Fruit fly (Drosophila melanogaster): ENCODE data around the gene Rpn2.

Gene Rpn2

DNA sequence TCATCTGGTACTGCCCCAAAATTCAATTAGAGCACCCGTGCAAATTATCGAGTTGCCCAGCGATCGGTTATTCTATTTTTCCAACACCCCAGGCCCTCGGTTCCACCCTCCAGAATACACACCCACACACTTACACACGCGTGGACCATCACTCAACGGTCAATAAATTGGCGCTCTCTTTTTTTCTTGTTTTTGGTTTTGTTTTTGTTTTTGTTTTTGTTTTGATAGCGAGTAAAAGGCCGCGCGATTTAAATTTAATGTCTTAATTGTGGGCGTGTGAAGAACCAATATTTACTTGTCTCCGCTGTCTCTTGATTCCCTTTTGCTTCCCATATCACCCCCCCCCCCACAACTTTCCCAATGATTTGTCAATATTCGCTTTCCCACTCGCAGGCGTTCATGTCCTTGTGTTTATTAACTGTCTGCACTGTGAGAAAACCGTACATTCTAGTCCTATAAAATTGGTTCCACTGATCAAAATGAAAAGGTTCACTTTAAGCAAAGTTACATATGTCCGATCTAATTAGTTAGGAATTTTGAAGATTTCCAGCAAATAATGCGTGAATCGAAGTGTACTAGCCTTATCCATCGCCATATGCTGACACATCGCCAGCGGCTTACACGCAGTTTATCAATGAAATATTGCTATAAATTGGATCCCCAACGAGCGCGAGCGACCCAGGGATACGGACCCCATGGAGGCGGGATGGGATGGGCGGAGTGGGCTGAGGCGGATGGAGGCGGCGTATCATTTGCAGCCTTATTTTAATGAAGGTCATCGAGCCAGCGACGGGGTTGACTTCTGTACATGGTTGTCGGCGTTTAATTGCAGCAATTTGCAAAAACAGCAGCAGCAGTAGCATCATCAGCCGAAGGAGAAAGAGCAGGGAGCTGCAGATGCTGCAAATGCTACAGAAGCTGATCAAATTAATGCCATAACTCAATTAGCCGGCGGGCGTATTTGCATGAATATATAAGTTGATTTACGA lies 13.3 kb upstream of the Rpn2 start (continued):
- TF ChIP-seq CG6163 (GFP tag; IDR thresholded peaks at IDR 0.05): peak; percentile 37; the same call in 1 of the 3 replicates
- no peak for TF ChIP-seq fd59A (GFP tag; optimal IDR thresholded peaks at IDR 0.05)
- TF ChIP-seq pdm3 (GFP tag; optimal IDR thresholded peaks at IDR 0.05): no peak
- TF ChIP-seq esn (GFP tag; optimal IDR thresholded peaks at IDR 0.05): no peak
- no peak for TF ChIP-seq CG8319 (GFP tag; optimal IDR thresholded peaks at IDR 0.05)
- peak; percentile 29 for TF ChIP-seq CG6808 (GFP tag; optimal IDR thresholded peaks at IDR 0.05)

DNA sequence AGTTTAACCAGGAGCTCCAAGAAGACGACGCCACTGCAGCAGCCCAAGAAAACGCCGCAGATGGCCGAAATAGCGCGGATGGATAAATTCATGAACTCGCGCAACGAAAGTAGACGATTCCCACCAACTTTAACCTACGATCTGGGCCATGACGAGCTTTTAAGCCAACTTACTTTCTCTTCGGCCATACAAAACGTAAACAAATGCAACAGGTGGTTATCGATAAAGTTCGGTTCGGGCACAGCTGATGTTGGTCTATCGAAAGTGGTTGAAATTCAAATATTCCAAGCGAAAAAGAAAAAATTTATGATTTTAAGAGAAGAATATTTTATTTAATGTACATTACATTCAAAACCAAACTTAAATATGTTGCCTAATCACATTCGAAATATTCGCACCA lies 6.6 kb upstream of the Rpn2 start, which contains the start of gene CG14511:
CG14511 (minus strand) TSS at position 184 of the 400 bp plus-strand sequence.
- TF ChIP-seq Blimp-1 (GFP tag; optimal IDR thresholded peaks at IDR 0.05) (peak; percentile 22), Eip78C (GFP tag) (peak; percentile 2), Sox15 (GFP tag; optimal IDR thresholded peaks at IDR 0.05) (no peak)

DNA sequence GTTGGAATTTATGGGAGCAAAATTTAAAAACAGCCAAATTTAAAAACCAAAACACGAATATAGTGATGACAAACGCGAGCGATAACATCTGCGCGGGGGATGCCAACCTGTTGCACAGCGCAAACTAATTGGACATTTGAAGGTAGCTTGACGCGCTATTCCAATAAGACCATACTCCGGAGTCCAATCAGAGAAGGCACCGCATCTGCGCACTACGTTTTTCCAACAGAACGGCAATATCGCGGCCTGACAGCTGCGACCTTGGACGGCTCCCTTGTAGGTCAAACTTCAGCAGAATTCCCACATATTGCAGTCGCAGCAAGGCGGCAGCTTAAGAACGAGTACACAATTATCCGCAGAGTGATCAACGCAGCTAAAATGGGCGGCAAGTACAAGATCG lies 5.3 kb upstream of the Rpn2 start, which contains the start of the genes CG11882 and Pglym78:
CG11882 (minus strand) TSS at position 101 of the 400 bp plus-strand sequence.
Pglym78 (plus strand) TSS at position 177 of the 400 bp plus-strand sequence.
- TF ChIP-seq Ets21C (GFP tag; optimal IDR thresholded peaks at IDR 0.05): no peak
- no peak for TF ChIP-seq Sox15 (GFP tag; optimal IDR thresholded peaks at IDR 0.05)
- no peak for TF ChIP-seq Hr4 (GFP tag; optimal IDR thresholded peaks at IDR 0.05)
- no peak for TF ChIP-seq CG10669 (GFP tag; optimal IDR thresholded peaks at IDR 0.05)
- TF ChIP-seq Ets96B (tag; optimal IDR thresholded peaks at IDR 0.05): no peak
- no peak for TF ChIP-seq fd59A (GFP tag; optimal IDR thresholded peaks at IDR 0.05)
- TF ChIP-seq CG9139 (GFP tag; optimal IDR thresholded peaks at IDR 0.05): no peak
- TF ChIP-seq Gug (GFP tag; IDR thresholded peaks at IDR 0.05): no peak
- TF ChIP-seq lz (GFP tag; optimal IDR thresholded peaks at IDR 0.05): peak; percentile 9
- no peak for TF ChIP-seq Sox102F (GFP tag; optimal IDR thresholded peaks at IDR 0.05)
- TF ChIP-seq CG6276 (GFP tag; optimal IDR thresholded peaks at IDR 0.05): no peak
- TF ChIP-seq CG8632 (GFP tag; optimal IDR thresholded peaks at IDR 0.05): no peak
- TF ChIP-seq CG1621 (tag; optimal IDR thresholded peaks at IDR 0.05): peak; percentile 93
- no peak for TF ChIP-seq CG11294 (GFP tag; IDR thresholded peaks at IDR 0.05)
- TF ChIP-seq salr (GFP tag; optimal IDR thresholded peaks at IDR 0.05): no peak
- no peak for TF ChIP-seq topi (GFP tag; optimal IDR thresholded peaks at IDR 0.05)
- TF ChIP-seq dsx (GFP tag; optimal IDR thresholded peaks at IDR 0.05; ENCODE audit: poor library complexity, severe bottlenecking): no peak
- no peak for TF ChIP-seq CG6808 (GFP tag; optimal IDR thresholded peaks at IDR 0.05)
- peak; percentile 24 for TF ChIP-seq cyc (GFP tag; optimal IDR thresholded peaks at IDR 0.05)
- TF ChIP-seq Blimp-1 (GFP tag; optimal IDR thresholded peaks at IDR 0.05): no peak
- TF ChIP-seq eg (GFP tag; IDR thresholded peaks at IDR 0.05): no peak; the same call in 2 of the 3 replicates
- no peak for TF ChIP-seq spab (GFP tag; optimal IDR thresholded peaks at IDR 0.05)
- no peak for TF ChIP-seq CG4318 (GFP tag; optimal IDR thresholded peaks at IDR 0.05)
- peak; percentile 33 for TF ChIP-seq esn (GFP tag; optimal IDR thresholded peaks at IDR 0.05)
- TF ChIP-seq fd85E (GFP tag; optimal IDR thresholded peaks at IDR 0.05): no peak
- TF ChIP-seq Eip78C (GFP tag): peak; percentile 36
- no peak for TF ChIP-seq CG10631 (GFP tag; optimal IDR thresholded peaks at IDR 0.05)
- peak in 1 of 2 experiments; percentile 27 for TF ChIP-seq ss (GFP tag; optimal IDR thresholded peaks at IDR 0.05)
- TF ChIP-seq fkh (GFP tag; optimal IDR thresholded peaks at IDR 0.05): no peak
- no peak for TF ChIP-seq CG3919 (GFP tag; optimal IDR thresholded peaks at IDR 0.05)
- no peak for TF ChIP-seq net (GFP tag; optimal IDR thresholded peaks at IDR 0.05)
- TF ChIP-seq Eip75B (GFP tag; optimal IDR thresholded peaks at IDR 0.05): peak; percentile 80
- no peak for TF ChIP-seq CG8319 (GFP tag; optimal IDR thresholded peaks at IDR 0.05)
- TF ChIP-seq pdm3 (GFP tag; optimal IDR thresholded peaks at IDR 0.05): no peak
- TF ChIP-seq Sox14 (GFP tag; optimal IDR thresholded peaks at IDR 0.05): peak; percentile 89
- TF ChIP-seq CG11902 (GFP tag; optimal IDR thresholded peaks at IDR 0.05): no peak
- no peak for TF ChIP-seq Eip93F (GFP tag; optimal IDR thresholded peaks at IDR 0.05)
- TF ChIP-seq Lpt (GFP tag; optimal IDR thresholded peaks at IDR 0.05): no peak
- TF ChIP-seq CG15336 (GFP tag; IDR thresholded peaks at IDR 0.05): no peak
- TF ChIP-seq CG11762 (GFP tag; optimal IDR thresholded peaks at IDR 0.05; ENCODE audit: insufficient read depth): no peak
- TF ChIP-seq CG6854 (GFP tag; optimal IDR thresholded peaks at IDR 0.05): no peak
- TF ChIP-seq Hr38 (GFP tag; optimal IDR thresholded peaks at IDR 0.05): no peak
- TF ChIP-seq CG7368 (GFP tag; optimal IDR thresholded peaks at IDR 0.05): no peak
